Worm (Caenorhabditis elegans) whole organism, L2 larva: ENCODE results near the gene Y37H2A.18.

Source experiments
- C34F6.9 ChIP-seq: fragments of 150-350 bp; optimal IDR thresholded peaks from 2 replicates; lab custom pipeline; 2014; ENCODE audit warnings: missing biosample characterization, missing genetic modification characterization
- ceh-82 ChIP-seq: fragments of 150-350 bp; optimal IDR thresholded peaks from 2 replicates; lab custom pipeline; 2014; ENCODE audit warnings: missing biosample characterization, missing genetic modification characterization
- lin-11 ChIP-seq: fragments of 150-350 bp; sonication (generic microtip); optimal IDR thresholded peaks from 2 replicates; lab custom pipeline; 2014; ENCODE audit warnings: missing biosample characterization, missing genetic modification characterization, inconsistent platforms, mixed read lengths
- lsy-2 ChIP-seq, 2 experiments: fragments of 150-350 bp in 1 of 2; sonication (generic microtip) in 1 of 2; optimal IDR thresholded peaks; 2 replicates each; lab custom pipeline; 2014 to 2017; ENCODE audit warnings: missing biosample characterization in 2 of 2, missing genetic modification characterization in 2 of 2
- mab-5 ChIP-seq: fragments of 150-350 bp; optimal IDR thresholded peaks from 2 replicates; lab custom pipeline; 2014; ENCODE audit warnings: missing biosample characterization, missing genetic modification characterization
- nhr-12 ChIP-seq: fragments of 150-350 bp; optimal IDR thresholded peaks from 2 replicates; lab custom pipeline; 2014; ENCODE audit warnings: missing biosample characterization, missing genetic modification characterization
- nhr-6 ChIP-seq: fragments of 150-350 bp; optimal IDR thresholded peaks from 2 replicates; lab custom pipeline; 2014; ENCODE audit warnings: missing biosample characterization, missing genetic modification characterization
- unc-62 ChIP-seq: fragments of 150-350 bp; optimal IDR thresholded peaks from 2 replicates; lab custom pipeline; 2014; ENCODE audit warnings: missing biosample characterization, missing genetic modification reagents, missing genetic modification characterization
- zag-1 ChIP-seq: fragments of 150-350 bp; optimal IDR thresholded peaks from 2 replicates; lab custom pipeline; 2014; ENCODE audit warnings: missing biosample characterization, missing genetic modification characterization
- ztf-4 ChIP-seq: fragments of 150-350 bp; optimal IDR thresholded peaks from 2 replicates; lab custom pipeline; 2014; ENCODE audit warnings: missing biosample characterization, missing genetic modification characterization

DNA sequence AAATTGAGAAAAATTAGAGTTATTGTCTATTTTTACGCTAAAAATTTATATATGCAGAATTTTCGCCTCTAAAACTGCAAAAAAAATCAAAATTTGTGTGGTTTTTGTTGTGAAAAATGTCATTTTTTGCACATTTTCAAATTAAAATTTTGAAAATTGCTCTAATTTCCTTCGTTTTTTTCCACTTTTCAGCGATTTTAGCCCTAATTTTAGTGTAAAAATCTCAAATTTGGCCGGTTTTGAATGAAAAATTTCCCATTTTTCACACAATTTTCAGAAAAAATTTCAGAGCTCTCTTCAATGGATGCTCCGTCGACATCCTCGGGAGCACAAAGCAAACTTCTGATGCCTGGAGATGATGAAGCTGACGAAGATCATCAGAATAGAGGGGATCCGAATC is 34.7 kb downstream of the Y37H2A.18 start, which contains the start of gene par-4:
- TF ChIP-seq ceh-82 (tag; lab: Kevin White, UChicago), result no peak
- no peak for TF ChIP-seq C34F6.9
- TF ChIP-seq lsy-2 (tag; optimal IDR thresholded peaks at IDR 0.05; lab: Kevin White, UChicago), result no peak
- TF ChIP-seq zag-1, result no peak
- TF ChIP-seq nhr-12, result no peak
- TF ChIP-seq mab-5 (tag; lab: Kevin White, UChicago), result no peak
- TF ChIP-seq lin-11, result no peak
- TF ChIP-seq unc-62 (GFP tag; lab: Kevin White, UChicago), result no peak
- no peak for TF ChIP-seq ztf-4 (tag; lab: Kevin White, UChicago)
- no peak for TF ChIP-seq nhr-6 (tag; lab: Kevin White, UChicago)
